Worm (Caenorhabditis elegans): Measurements from ENCODE around the gene elc-2.

DNA sequence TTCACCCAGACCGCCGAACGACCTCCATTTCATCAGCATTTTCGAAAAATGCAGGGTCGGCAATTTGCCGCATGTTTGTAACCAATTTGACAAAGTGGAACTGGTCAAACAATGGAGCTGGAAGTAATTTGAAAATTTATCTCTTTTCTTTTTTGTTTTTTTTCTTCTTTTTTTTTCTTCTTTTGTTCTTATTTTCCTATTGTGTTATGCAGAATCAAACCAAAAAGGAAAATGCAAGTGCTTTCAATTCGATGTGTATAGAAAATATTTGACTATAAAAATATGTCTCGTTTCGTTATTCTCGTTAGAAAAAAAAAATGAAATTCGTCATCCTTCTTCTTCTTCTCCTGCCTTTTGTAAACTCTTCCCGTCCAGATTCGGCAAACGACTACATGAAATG is 40.3 kb downstream of the elc-2 start, which contains the start of gene F07G6.10:
- no peak for TF ChIP-seq nhr-25 (tag; optimal IDR thresholded peaks at IDR 0.05; ENCODE audit: borderline replicate concordance, insufficient read depth)
- TF ChIP-seq mep-1 (tag; optimal IDR thresholded peaks at IDR 0.05), result no peak
- no peak for TF ChIP-seq zag-1 (tag; optimal IDR thresholded peaks at IDR 0.05)
- no peak for TF ChIP-seq pha-4 (GFP tag; IDR thresholded peaks at IDR 0.05)
- no peak for TF ChIP-seq pha-4 (tag; optimal IDR thresholded peaks at IDR 0.05)
- no peak for TF ChIP-seq ama-1 (optimal IDR thresholded peaks at IDR 0.05)
- no peak for TF ChIP-seq nhr-237 (tag; optimal IDR thresholded peaks at IDR 0.05)
- no peak for TF ChIP-seq nhr-76 (tag; optimal IDR thresholded peaks at IDR 0.05)
